Worm (Caenorhabditis elegans) whole organism, dauer: ENCODE measurements around the gene ZK896.4.
"Not testable (repeated sequence)": the region's sequence is repeated elsewhere in the genome, so short reads cannot be mapped to it uniquely, and the experiment has no call there.

ENCODE experiments used
- unc-62 ChIP-seq: sonication (generic microtip); optimal IDR thresholded peaks from 2 replicates; lab custom pipeline; 2017; ENCODE audit warnings: missing biosample characterization, missing genetic modification reagents, missing genetic modification characterization

The ZK896.4 gene

DNA sequence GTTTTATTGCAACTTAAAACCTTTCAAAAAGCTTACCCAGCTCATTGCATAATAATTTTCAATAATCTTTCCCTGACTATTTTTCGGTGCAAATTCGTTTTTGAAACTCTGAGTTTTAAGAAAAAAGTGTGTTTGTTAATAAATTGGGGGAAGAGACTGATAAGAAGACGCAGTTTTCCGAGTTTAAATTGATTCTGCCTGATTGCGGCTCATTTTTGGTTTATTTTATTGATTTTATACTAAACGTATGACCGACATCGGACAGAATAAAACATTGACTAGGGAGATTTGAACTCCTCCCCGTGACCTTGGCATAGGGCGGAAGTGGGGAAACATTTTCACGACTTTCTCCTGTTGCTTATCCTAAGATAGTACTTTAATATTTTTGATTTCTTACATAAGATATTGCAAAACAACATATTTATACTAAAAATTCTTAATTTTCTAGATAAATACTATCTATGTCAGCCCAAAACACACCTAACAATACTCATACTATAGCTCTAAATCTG, 13.3 kb upstream of the ZK896.4 start, which contains the start of gene K08D8.7:
Gene K08D8.7, plus strand, starts transcription at position 462 of the 512 bp plus-strand sequence.
- TF ChIP-seq unc-62 (GFP tag; lab: Kevin White, UChicago) = no peak

DNA sequence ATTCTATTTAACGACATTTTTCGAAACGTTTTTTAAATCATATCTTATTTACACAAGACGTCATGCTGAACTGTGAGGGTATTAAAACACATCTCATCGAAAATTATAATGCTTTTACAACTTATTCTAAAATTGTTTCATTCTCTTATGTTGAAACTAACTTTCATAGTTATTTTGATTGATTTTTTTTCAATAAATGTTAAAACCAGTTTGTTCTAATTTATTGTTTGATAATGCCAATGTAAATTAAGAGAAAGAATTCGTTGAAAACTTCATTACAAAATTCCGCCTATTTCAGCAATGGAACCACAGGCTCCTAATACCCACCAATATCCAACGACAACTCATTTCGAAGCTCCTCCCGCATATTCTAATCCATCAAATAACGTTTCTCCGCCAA, 11.9 kb upstream of the ZK896.4 start, which contains the start of gene K08D8.11:
Gene K08D8.11, plus strand, starts transcription at position 301 of the 400 bp plus-strand sequence.
- TF ChIP-seq unc-62 (GFP tag; lab: Kevin White, UChicago) = no peak

DNA sequence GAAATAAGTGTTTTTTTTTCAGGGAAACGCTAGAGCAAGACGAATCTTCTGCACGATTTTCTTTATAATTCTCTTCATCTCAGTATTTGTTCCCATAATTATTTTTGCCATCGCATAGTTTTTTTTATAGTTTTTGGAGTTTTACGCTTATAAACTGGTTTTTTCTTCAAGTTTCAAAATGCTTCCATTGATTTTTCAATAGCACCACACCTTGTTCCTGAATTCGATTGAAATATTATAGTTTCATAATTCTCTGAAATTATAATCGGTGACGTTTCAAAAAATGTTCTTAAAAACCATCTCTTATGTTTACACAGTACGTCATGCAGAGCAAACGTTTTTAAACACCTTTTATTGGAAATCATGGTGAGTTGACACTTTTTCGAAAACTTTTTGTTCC, 10.1 kb upstream of the ZK896.4 start, which contains the start of gene K08D8.12:
Gene K08D8.12, plus strand, starts transcription at position 301 of the 400 bp plus-strand sequence.
- no peak for TF ChIP-seq unc-62 (GFP tag; lab: Kevin White, UChicago)

- TF ChIP-seq unc-62 (GFP tag; lab: Kevin White, UChicago) = no peak
These were observed 9.1 kb upstream of the ZK896.4 start, which contains the start of gene K08D8.1 for ce11 chrIV:12892194-12892593. Gene K08D8.1, plus strand, starts transcription at chrIV:12892494.

- TF ChIP-seq unc-62 (GFP tag; lab: Kevin White, UChicago) = no peak
These were observed 8.0 kb upstream of the ZK896.4 start for ce11 chrIV:12891080-12891479.

DNA sequence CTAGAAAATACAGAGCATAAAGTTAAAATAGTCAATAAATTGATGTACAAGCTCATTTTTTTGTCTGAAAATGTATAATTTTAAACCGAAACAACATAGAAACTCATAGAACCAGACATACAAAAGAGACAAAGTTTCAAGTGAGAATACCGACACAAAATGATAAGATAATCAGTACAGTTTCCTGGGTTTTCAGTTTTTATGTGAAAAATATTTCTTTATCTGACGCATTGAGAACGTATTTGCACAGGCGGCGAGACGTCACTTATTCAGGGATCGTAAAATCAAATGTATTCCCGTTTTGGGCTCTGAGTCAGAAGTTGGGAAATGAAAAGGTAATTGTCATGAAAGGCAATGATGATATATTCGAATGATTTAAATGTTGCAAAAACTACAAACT, 7.4 kb upstream of the ZK896.4 start, which contains the start of gene K08D8.6:
Gene K08D8.6, minus strand, starts transcription at position 64 of the 400 bp plus-strand sequence.
- no peak for TF ChIP-seq unc-62 (GFP tag; lab: Kevin White, UChicago)

ce11 chrIV:12886012-12886411, 2.9 kb upstream of the ZK896.4 start:
- no peak for TF ChIP-seq unc-62 (GFP tag; lab: Kevin White, UChicago)

ce11 chrIV:12879557-12879956, 3.5 kb downstream of the ZK896.4 start, which contains the start of gene ZK896.5:
Gene ZK896.5, minus strand, starts transcription at chrIV:12879645.
- no peak for TF ChIP-seq unc-62 (GFP tag; lab: Kevin White, UChicago)

DNA sequence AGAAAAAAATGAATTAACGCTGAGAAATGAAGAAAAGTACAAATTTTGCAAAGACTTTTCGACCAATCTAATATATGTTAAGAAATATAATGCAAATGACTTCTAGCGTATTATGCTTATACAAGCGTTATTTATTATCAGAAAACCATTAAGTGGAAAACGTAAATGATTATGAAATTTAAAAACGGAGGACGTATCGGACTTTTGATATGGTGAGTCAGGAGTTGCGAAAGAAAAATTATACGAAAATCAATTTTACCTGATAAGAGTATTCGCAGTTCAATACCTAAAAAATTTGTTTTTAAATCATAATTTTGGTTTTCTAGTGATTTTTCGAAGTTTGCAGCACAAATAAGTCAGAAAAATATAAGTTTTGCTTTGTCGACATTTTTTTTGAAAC, 6.5 kb downstream of the ZK896.4 start:
- no peak for TF ChIP-seq unc-62 (GFP tag; lab: Kevin White, UChicago)

ce11 chrIV:12875260-12875659, 7.8 kb downstream of the ZK896.4 start, which contains the start of gene ZK896.1:
Gene ZK896.1, minus strand, starts transcription at chrIV:12875360.
- not testable (repeated sequence) for TF ChIP-seq unc-62 (GFP tag; lab: Kevin White, UChicago)

ce11 chrIV:12871445-12871947, 11.6 kb downstream of the ZK896.4 start, which contains the start of gene clec-187:
Gene clec-187, minus strand, starts transcription at chrIV:12871495.
- no peak for TF ChIP-seq unc-62 (GFP tag; lab: Kevin White, UChicago)

ce11 chrIV:12870315-12870714, 12.8 kb downstream of the ZK896.4 start:
- TF ChIP-seq unc-62 (GFP tag; lab: Kevin White, UChicago) = no peak

ce11 chrIV:12869812-12870211, 13.3 kb downstream of the ZK896.4 start:
- TF ChIP-seq unc-62 (GFP tag; lab: Kevin White, UChicago) = no peak

DNA sequence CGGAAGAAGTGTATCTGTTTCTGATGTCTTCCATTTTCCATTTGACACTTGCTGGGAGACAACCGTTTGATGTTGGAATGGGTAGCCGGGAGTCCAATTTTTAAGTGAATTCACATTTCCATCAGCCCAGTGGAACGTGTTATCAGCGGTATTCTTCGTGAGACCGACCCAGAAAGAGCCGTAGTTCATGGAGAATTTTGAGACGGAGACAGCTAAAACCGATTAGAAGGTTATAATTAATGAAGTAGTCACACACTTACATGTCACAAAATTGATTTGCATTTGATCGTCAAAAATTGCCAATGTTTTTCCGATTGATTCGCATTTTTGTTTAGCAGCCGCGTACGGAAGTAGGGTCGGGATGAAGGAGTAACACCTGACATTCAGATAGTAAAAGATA, 13.7 kb downstream of the ZK896.4 start:
- no peak for TF ChIP-seq unc-62 (GFP tag; lab: Kevin White, UChicago)

DNA sequence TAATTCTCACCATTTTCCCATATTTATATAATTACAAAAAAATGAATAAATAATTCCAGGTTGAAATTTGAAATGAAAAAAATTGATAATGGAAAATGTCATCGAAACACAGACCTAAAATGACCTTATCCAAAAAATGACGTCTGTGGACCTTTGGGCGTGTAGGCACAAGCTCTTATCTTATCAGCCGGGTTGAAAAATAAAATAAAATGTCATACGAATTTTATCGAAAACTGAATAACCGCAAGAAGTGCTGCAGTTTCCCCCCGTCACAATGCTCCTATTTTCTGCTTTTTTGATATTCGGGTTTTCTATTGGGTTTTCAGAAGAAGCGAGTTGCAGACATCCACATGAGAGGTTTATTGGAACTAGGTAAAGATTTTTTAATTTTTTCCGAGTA, 17.2 kb downstream of the ZK896.4 start, which contains the start of gene clec-186:
Gene clec-186, plus strand, starts transcription at position 226 of the 400 bp plus-strand sequence.
- no peak for TF ChIP-seq unc-62 (GFP tag; lab: Kevin White, UChicago)

DNA sequence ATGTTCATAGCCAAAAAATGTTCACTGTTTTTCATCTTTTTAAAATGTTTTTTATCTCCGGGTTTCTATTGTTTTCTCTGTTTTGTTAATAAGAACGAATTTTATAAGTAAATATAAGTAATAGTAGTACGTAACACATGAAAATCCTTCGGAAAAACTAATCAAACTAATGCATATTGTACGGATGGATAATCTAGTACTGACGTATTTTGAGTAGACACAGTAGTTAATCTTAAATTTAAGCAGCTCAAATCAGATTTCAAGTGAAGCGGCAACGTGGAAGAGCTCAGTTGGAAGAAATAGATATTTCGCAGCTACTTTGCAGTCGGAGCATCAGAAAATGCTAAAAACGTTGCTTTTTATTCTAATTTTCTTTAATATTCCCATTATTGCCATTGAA, 23.3 kb downstream of the ZK896.4 start, which contains the start of gene gcy-18:
Gene gcy-18, plus strand, starts transcription at position 301 of the 400 bp plus-strand sequence.
- TF ChIP-seq unc-62 (GFP tag; lab: Kevin White, UChicago) = no peak

- TF ChIP-seq unc-62 (GFP tag; lab: Kevin White, UChicago) = no peak
These were observed 27.8 kb downstream of the ZK896.4 start, which contains the start of gene nstp-5 for ce11 chrIV:12855248-12855647. Gene nstp-5, plus strand, starts transcription at chrIV:12855548.
